Fruit fly (Drosophila melanogaster) whole organism, embryonic: ENCODE results near the gene CG46270.

ENCODE experiments used
- BEAF-32 ChIP-seq: fragments of 200-800 bp; sonication (Bioruptor generic); optimal IDR thresholded peaks from 3 replicates; lab custom pipeline; 2017; ENCODE audit warnings: missing biosample characterization, missing genetic modification characterization, mild to moderate bottlenecking, moderate library complexity, missing genetic modification reagents
- CG10267 ChIP-seq: fragments of 200-800 bp; sonication (Bioruptor generic); optimal IDR thresholded peaks from 2 replicates; lab custom pipeline; 2018; ENCODE audit warnings: missing biosample characterization, mild to moderate bottlenecking, missing genetic modification characterization, moderate library complexity
- CG10321 ChIP-seq: fragments of 200-800 bp; sonication (Bioruptor generic); IDR thresholded peaks from 2 replicates; pipeline ENCODE4 v1.3.6; 2022; ENCODE audit warnings: missing biosample characterization, missing genetic modification characterization
- CG10431 ChIP-seq: fragments of 200-800 bp; sonication (Bioruptor generic); optimal IDR thresholded peaks from 3 replicates; lab custom pipeline; 2018; ENCODE audit warnings: missing biosample characterization, mild to moderate bottlenecking, missing genetic modification characterization
- CG12071 ChIP-seq: fragments of 200-800 bp; sonication (Bioruptor generic); optimal IDR thresholded peaks from 3 replicates; lab custom pipeline; 2018; ENCODE audit warnings: missing biosample characterization, mild to moderate bottlenecking, missing genetic modification characterization
- CG12942 ChIP-seq: fragments of 200-800 bp; sonication (Bioruptor generic); optimal IDR thresholded peaks from 3 replicates; lab custom pipeline; 2016; ENCODE audit warnings: missing biosample characterization, missing genetic modification characterization
- CG13296 ChIP-seq: fragments of 200-800 bp; sonication (Bioruptor generic); optimal IDR thresholded peaks from 3 replicates; lab custom pipeline; 2018; ENCODE audit warnings: missing biosample characterization, mild to moderate bottlenecking, missing genetic modification characterization
- CG15514 ChIP-seq: fragments of 200-800 bp; sonication (Bioruptor generic); optimal IDR thresholded peaks from 3 replicates; lab custom pipeline; 2017; ENCODE audit warnings: missing biosample characterization, missing genetic modification characterization, mild to moderate bottlenecking, moderate library complexity, missing genetic modification reagents
- CG16813 ChIP-seq: fragments of 200-800 bp; sonication (Bioruptor generic); IDR thresholded peaks from 3 replicates; pipeline ENCODE4 v1.3.6; 2022; ENCODE audit warnings: missing biosample characterization, missing genetic modification characterization; ENCODE audit not compliant: partially characterized antibody
- CG18262 ChIP-seq: fragments of 200-800 bp; optimal IDR thresholded peaks from 3 replicates; lab custom pipeline; 2019; ENCODE audit warnings: missing biosample characterization, mild to moderate bottlenecking, missing genetic modification characterization, moderate library complexity
- CG34376 ChIP-seq: fragments of 200-800 bp; sonication (Bioruptor generic); optimal IDR thresholded peaks from 2 replicates; lab custom pipeline; 2018; ENCODE audit warnings: missing biosample characterization, mild to moderate bottlenecking, missing genetic modification characterization
- CG4404 ChIP-seq: fragments of 200-800 bp; sonication (Bioruptor generic); IDR thresholded peaks from 2 replicates; pipeline ENCODE4 v1.3.6; 2022; ENCODE audit warnings: missing biosample characterization, missing genetic modification characterization
- CG4854 ChIP-seq: fragments of 200-800 bp; sonication (Bioruptor generic); optimal IDR thresholded peaks from 2 replicates; lab custom pipeline; 2016; ENCODE audit warnings: missing biosample characterization, missing genetic modification characterization, inconsistent platforms
- CG5245 ChIP-seq: fragments of 200-800 bp; sonication (Bioruptor generic); optimal IDR thresholded peaks from 3 replicates; lab custom pipeline; 2016; ENCODE audit warnings: missing biosample characterization, missing genetic modification characterization
- CG8478 ChIP-seq: fragments of >200 bp; optimal IDR thresholded peaks from 2 replicates; lab custom pipeline; 2018
- Dll ChIP-seq: fragments of 200-800 bp; sonication (Bioruptor generic); IDR thresholded peaks from 4 replicates; pipeline ENCODE4 v1.3.6; 2022; ENCODE audit warnings: missing biosample characterization, missing genetic modification characterization; ENCODE audit not compliant: partially characterized antibody
- ERR ChIP-seq: fragments of 200-800 bp; sonication (Bioruptor generic); optimal IDR thresholded peaks from 2 replicates; lab custom pipeline; 2016; ENCODE audit warnings: missing biosample characterization, missing genetic modification characterization
- Ets65A ChIP-seq: fragments of 200-800 bp; sonication (Bioruptor generic); peaks from one replicate; lab custom pipeline; 2016; ENCODE audit warnings: missing biosample characterization, missing genetic modification characterization
- Hey ChIP-seq: fragments of 200-800 bp; sonication (Bioruptor generic); optimal IDR thresholded peaks from 3 replicates; lab custom pipeline; 2018; ENCODE audit warnings: missing biosample characterization, mild to moderate bottlenecking, missing genetic modification characterization
- Kr ChIP-seq: fragments of 200-800 bp; sonication (Bioruptor generic); optimal IDR thresholded peaks from 2 replicates; lab custom pipeline; 2017; ENCODE audit warnings: missing biosample characterization, mild to moderate bottlenecking, missing genetic modification characterization
- Meics ChIP-seq: fragments of 200-800 bp; sonication (Bioruptor generic); optimal IDR thresholded peaks from 2 replicates; lab custom pipeline; 2017; ENCODE audit warnings: missing biosample characterization, mild to moderate bottlenecking, missing genetic modification characterization
- NC2α ChIP-seq: fragments of 200-800 bp; sonication (Bioruptor generic); optimal IDR thresholded peaks from 2 replicates; lab custom pipeline; 2016; ENCODE audit warnings: missing biosample characterization, missing genetic modification characterization
- Poxn ChIP-seq: fragments of 200-800 bp; sonication (Bioruptor generic); IDR thresholded peaks from 2 replicates; pipeline ENCODE4 v1.3.6; 2022; ENCODE audit warnings: missing biosample characterization, missing genetic modification characterization
- Rx ChIP-seq: fragments of 200-800 bp; sonication (Bioruptor generic); IDR thresholded peaks from 2 replicates; pipeline ENCODE4 v1.3.6; 2022; ENCODE audit warnings: missing biosample characterization, missing genetic modification characterization
- Vsx1 ChIP-seq: fragments of 200-800 bp; sonication (Bioruptor generic); optimal IDR thresholded peaks from 2 replicates; lab custom pipeline; 2017; ENCODE audit warnings: missing biosample characterization, mild to moderate bottlenecking, missing genetic modification characterization, missing genetic modification reagents
- amos ChIP-seq: fragments of 200-800 bp; sonication (Bioruptor generic); IDR thresholded peaks from 2 replicates; pipeline ENCODE4 v1.3.6; 2022; ENCODE audit warnings: missing biosample characterization, missing genetic modification characterization; ENCODE audit not compliant: partially characterized antibody
- ara ChIP-seq: fragments of 200-800 bp; sonication (Bioruptor generic); IDR thresholded peaks from 2 replicates; pipeline ENCODE4 v1.3.6; 2022; ENCODE audit warnings: missing biosample characterization, missing genetic modification characterization
- ato ChIP-seq: fragments of 200-800 bp; sonication (Bioruptor generic); IDR thresholded peaks from 2 replicates; pipeline ENCODE4 v1.3.6; 2022; ENCODE audit warnings: missing biosample characterization, missing genetic modification characterization; ENCODE audit not compliant: partially characterized antibody
- az2 ChIP-seq: fragments of 200-800 bp; sonication (Bioruptor generic); optimal IDR thresholded peaks from 3 replicates; lab custom pipeline; 2016; ENCODE audit warnings: missing biosample characterization, missing genetic modification characterization
- cato ChIP-seq: fragments of 200-800 bp; sonication (Bioruptor generic); optimal IDR thresholded peaks from 2 replicates; lab custom pipeline; 2016; ENCODE audit warnings: missing biosample characterization, missing genetic modification characterization, borderline replicate concordance
- dpn ChIP-seq, 2 experiments: fragments of 200-800 bp; sonication (Bioruptor generic); optimal IDR thresholded peaks; 3 replicates each; lab custom pipeline; 2016; ENCODE audit warnings: missing biosample characterization in 2 of 2, missing genetic modification characterization in 2 of 2
- esg ChIP-seq: fragments of 200-800 bp; sonication (Bioruptor generic); conservative IDR thresholded peaks from 2 replicates; pipeline ENCODE4 v1.3.6; 2022; ENCODE audit warnings: missing biosample characterization, missing genetic modification characterization
- eve ChIP-seq, 2 experiments: fragments of >200 bp; optimal IDR thresholded peaks; 2 replicates each; lab custom pipeline; 2017; ENCODE audit warnings: missing biosample characterization in 2 of 2, missing genetic modification characterization in 2 of 2
- ewg ChIP-seq: fragments of 200-800 bp; sonication (Bioruptor generic); optimal IDR thresholded peaks from 3 replicates; lab custom pipeline; 2017; ENCODE audit warnings: mild to moderate bottlenecking, missing biosample characterization, missing genetic modification reagents, missing genetic modification characterization
- gce ChIP-seq: fragments of 200-800 bp; sonication (Bioruptor generic); IDR thresholded peaks from 3 replicates; pipeline ENCODE4 v1.3.6; 2022; ENCODE audit warnings: missing biosample characterization, missing genetic modification characterization
- gcm2 ChIP-seq: fragments of 200-800 bp; sonication (Bioruptor generic); optimal IDR thresholded peaks from 2 replicates; lab custom pipeline; 2016; ENCODE audit warnings: missing biosample characterization, missing genetic modification characterization
- gem ChIP-seq: fragments of 200-800 bp; sonication (Bioruptor generic); optimal IDR thresholded peaks from 2 replicates; lab custom pipeline; 2019; ENCODE audit warnings: missing biosample characterization, mild to moderate bottlenecking, missing genetic modification characterization, moderate library complexity
- gt ChIP-seq: fragments of 200-800 bp; sonication (Bioruptor generic); IDR thresholded peaks from 2 replicates; pipeline ENCODE4 v1.3.6; 2022; ENCODE audit warnings: missing biosample characterization, missing genetic modification characterization
- ham ChIP-seq: fragments of 200-800 bp; sonication (Bioruptor generic); IDR thresholded peaks from 2 replicates; pipeline ENCODE4 v1.3.6; 2022; ENCODE audit warnings: missing biosample characterization, missing genetic modification characterization
- her ChIP-seq: fragments of 200-800 bp; sonication (Bioruptor generic); optimal IDR thresholded peaks from 2 replicates; lab custom pipeline; 2016; ENCODE audit warnings: missing biosample characterization, missing genetic modification characterization
- hth ChIP-seq: fragments of >200 bp; optimal IDR thresholded peaks from 2 replicates; lab custom pipeline; 2017; ENCODE audit warnings: inconsistent platforms
- insv ChIP-seq, 2 experiments: fragments of 200-800 bp; sonication (Bioruptor generic); optimal IDR thresholded peaks; 3 replicates each; lab custom pipeline; 2016 to 2018; ENCODE audit warnings: missing biosample characterization in 2 of 2, missing genetic modification characterization in 2 of 2
- jing ChIP-seq: fragments of 200-800 bp; sonication (Bioruptor generic); optimal IDR thresholded peaks from 2 replicates; lab custom pipeline; 2018; ENCODE audit warnings: missing biosample characterization, mild to moderate bottlenecking, missing genetic modification characterization
- jumu ChIP-seq: fragments of 200-800 bp; sonication (Bioruptor generic); optimal IDR thresholded peaks from 3 replicates; lab custom pipeline; 2016; ENCODE audit warnings: missing biosample characterization, missing genetic modification characterization
- kah ChIP-seq: fragments of 200-800 bp; sonication (Bioruptor generic); optimal IDR thresholded peaks from 2 replicates; lab custom pipeline; 2018; ENCODE audit warnings: missing biosample characterization, mild to moderate bottlenecking, missing genetic modification characterization
- lov ChIP-seq, 2 experiments: fragments of 200-800 bp in 1 of 2; fragments of >200 bp in 1 of 2; sonication (Bioruptor generic) in 1 of 2; IDR thresholded peaks in 1 of 2; optimal IDR thresholded peaks in 1 of 2; 2 replicates in 1 of 2; 3 replicates in 1 of 2; pipeline versions ENCODE4 v1.3.6 to Lab custom; 2017 to 2022; ENCODE audit warnings: missing biosample characterization in 1 of 2, missing genetic modification characterization in 1 of 2
- mam ChIP-seq: fragments of 200-800 bp; sonication (Bioruptor generic); optimal IDR thresholded peaks from 3 replicates; lab custom pipeline; 2016; ENCODE audit warnings: missing biosample characterization, missing genetic modification characterization
- pros ChIP-seq: fragments of 200-800 bp; sonication (Bioruptor generic); optimal IDR thresholded peaks from 3 replicates; lab custom pipeline; 2019; ENCODE audit warnings: missing biosample characterization, mild to moderate bottlenecking, missing genetic modification characterization, moderate library complexity
- z ChIP-seq: fragments of 200-800 bp; sonication (Bioruptor generic); IDR thresholded peaks from 3 replicates; pipeline ENCODE4 v1.3.6; 2022; ENCODE audit warnings: missing biosample characterization, missing genetic modification characterization

Gene CG46270

DNA sequence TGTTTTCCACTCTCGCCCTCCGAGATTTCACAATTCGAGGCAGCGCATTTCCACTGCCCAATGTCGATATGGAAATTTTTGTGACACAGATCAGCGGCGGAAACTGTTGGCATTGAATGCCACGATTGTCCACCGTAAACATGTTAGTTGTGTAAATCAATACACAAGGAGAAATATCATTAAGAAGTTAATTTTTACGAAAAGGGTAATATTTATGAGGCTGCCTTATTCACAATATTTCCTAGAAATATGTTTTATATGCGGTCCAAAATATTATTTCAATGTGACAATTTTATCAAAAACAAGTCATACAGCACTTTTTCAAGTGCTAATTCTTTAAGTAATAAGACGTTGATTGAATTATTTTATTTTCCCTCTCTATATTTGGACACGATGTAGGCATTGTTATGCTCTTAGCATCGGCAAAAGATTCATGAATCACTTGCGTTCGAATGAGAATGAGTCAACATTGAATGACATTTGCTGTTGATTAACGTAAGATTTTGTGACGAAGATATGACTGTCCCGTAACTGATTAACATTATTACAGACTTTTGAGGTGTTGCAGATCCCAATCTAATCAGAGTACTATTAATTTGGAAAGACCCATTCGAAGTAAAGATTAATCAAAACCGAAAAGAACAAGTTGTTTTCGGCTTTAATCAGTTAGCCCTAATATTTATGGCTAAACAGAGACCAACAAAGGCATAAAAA is 34.4 kb downstream of the CG46270 start (continued):
- TF ChIP-seq ato (GFP tag; lab: Robert Waterston, UW) (no peak), Dll (GFP tag; lab: Robert Waterston, UW) (no peak), pros (no peak), CG4854 (peak; percentile 57), CG8478 (lab: Kevin White, UChicago) (no peak), CG10267 (tag; lab: Kevin White, UChicago) (peak; percentile 66), Ets65A (GFP tag; lab: Kevin White, UChicago) (peak; percentile 86), BEAF-32 (GFP tag; lab: Kevin White, UChicago) (no peak), z (GFP tag; lab: Robert Waterston, UW) (no peak), jumu (peak; percentile 39), kah (GFP tag; lab: Kevin White, UChicago) (peak; percentile 42), CG5245 (GFP tag; lab: Kevin White, UChicago) (peak; percentile 55), CG4404 (GFP tag; lab: Robert Waterston, UW) (no peak; the same call in 1 of the 2 replicates), CG18262 (tag; lab: Kevin White, UChicago) (peak; percentile 74), ERR (GFP tag; lab: Kevin White, UChicago) (peak; percentile 48), mam (GFP tag; lab: Kevin White, UChicago) (peak; percentile 80), jing (GFP tag; lab: Kevin White, UChicago) (peak; percentile 48), CG15514 (peak; percentile 75), amos (GFP tag; lab: Robert Waterston, UW) (no peak), CG10321 (GFP tag; lab: Robert Waterston, UW) (peak; percentile 75; the same call in 1 of the 2 replicates), CG10431 (GFP tag; lab: Kevin White, UChicago) (no peak), CG13296 (peak; percentile 80), ara (GFP tag; lab: Robert Waterston, UW) (peak; percentile 64; the same call in 1 of the 2 replicates), CG16813 (no peak), her (GFP tag; lab: Kevin White, UChicago) (peak; percentile 73), insv (GFP tag; optimal IDR thresholded peaks at IDR 0.05; lab: Kevin White, UChicago) (peak in 1 of 2 experiments; percentile 38), gem (tag; lab: Kevin White, UChicago) (peak; percentile 84), esg (peak; percentile 86), Meics (peak; percentile 77), lov (optimal IDR thresholded peaks at IDR 0.05; lab: Kevin White, UChicago) (no peak), lov (GFP tag; IDR thresholded peaks at IDR 0.05; lab: Robert Waterston, UW) (peak; percentile 77; the same call in 2 of the 3 replicates), Hey (peak; percentile 14), CG34376 (GFP tag; lab: Kevin White, UChicago) (peak; percentile 14), gce (peak; percentile 83; the same call in 1 of the 3 replicates), CG12071 (GFP tag; lab: Kevin White, UChicago) (peak; percentile 86), dpn (GFP tag; optimal IDR thresholded peaks at IDR 0.05; lab: Kevin White, UChicago) (peak; percentile 81 to 84), NC2α (GFP tag; lab: Kevin White, UChicago) (peak; percentile 43), az2 (peak; percentile 72), ham (GFP tag; lab: Robert Waterston, UW) (no peak), CG12942 (peak; percentile 68), ewg (GFP tag; lab: Kevin White, UChicago) (peak; percentile 66), hth (no peak), gt (GFP tag; lab: Robert Waterston, UW) (no peak), Vsx1 (no peak), Rx (GFP tag; lab: Robert Waterston, UW) (peak; percentile 68), Poxn (GFP tag; lab: Robert Waterston, UW) (no peak), Kr (no peak), eve (GFP tag; optimal IDR thresholded peaks at IDR 0.05; lab: Kevin White, UChicago) (peak in 1 of 2 experiments; percentile 78), cato (peak; percentile 63), gcm2 (peak; percentile 43)
